Worm (Caenorhabditis elegans): ENCODE results near the gene Y38C1BA.4.

DNA sequence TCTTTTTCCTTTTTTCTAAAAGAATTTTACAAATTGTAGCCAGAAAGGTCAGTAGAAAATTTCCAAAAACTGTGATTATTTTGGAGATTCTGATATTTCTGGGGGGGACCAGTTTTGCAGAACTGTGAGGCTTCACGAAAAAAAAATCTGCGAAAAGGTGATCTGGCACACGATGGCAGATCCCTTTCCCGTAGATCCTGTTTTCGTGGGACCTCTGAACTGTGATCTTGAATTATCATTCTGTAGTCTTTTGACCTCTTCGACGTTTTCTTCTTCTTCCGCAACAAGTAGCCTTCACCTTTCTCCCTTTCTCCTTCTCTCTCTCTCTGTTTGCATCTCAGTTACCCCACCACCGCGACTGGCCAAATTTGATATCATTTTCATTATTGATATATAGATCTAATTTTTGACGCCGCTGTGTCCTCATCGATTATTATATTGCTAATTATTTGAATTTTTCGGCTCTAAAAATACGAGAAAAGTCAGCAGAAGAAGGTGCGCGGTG is 32.3 kb downstream of the Y38C1BA.4 start:
- TF ChIP-seq tab-1 (GFP tag; IDR thresholded peaks at IDR 0.05) (no peak), ref-1 (GFP tag; conservative IDR thresholded peaks at IDR 0.05) (no peak), ztf-23 (GFP tag; IDR thresholded peaks at IDR 0.05) (no peak), flt-1 (GFP tag; IDR thresholded peaks at IDR 0.05) (0 out of 2 replicates have a peak, but pooled peaks have one; percentile 50), T22C8.4 (GFP tag; IDR thresholded peaks at IDR 0.05) (no peak), med-1 (GFP tag; optimal IDR thresholded peaks at IDR 0.05; ENCODE audit: insufficient read depth) (no peak), cog-1 (tag; optimal IDR thresholded peaks at IDR 0.05) (no peak)
